Worm (Caenorhabditis elegans) whole organism, L4 larva: ENCODE results near the gene nhr-88.

Experiments used
- D1046.2 ChIP-seq: fragments of 200-800 bp; sonication (Bioruptor generic); IDR thresholded peaks from 2 replicates; pipeline ENCODE4 v1.3.6; 2022; ENCODE audit warnings: missing genetic modification characterization, missing compliant biosample characterization
- F26F4.8 ChIP-seq: fragments of 200-800 bp; sonication (Bioruptor generic); conservative IDR thresholded peaks from 2 replicates; pipeline ENCODE4 v1.3.6; 2022; ENCODE audit warnings: missing genetic modification characterization, missing compliant biosample characterization
- R02D3.7 ChIP-seq: fragments of 150-350 bp; sonication (generic microtip); optimal IDR thresholded peaks from 3 replicates; lab custom pipeline; 2014; ENCODE audit warnings: missing biosample characterization, missing genetic modification characterization
- T26A8.4 ChIP-seq: fragments of 200-800 bp; sonication (Bioruptor generic); IDR thresholded peaks from 2 replicates; pipeline ENCODE4 v1.3.6; 2022; ENCODE audit warnings: missing genetic modification characterization, missing compliant biosample characterization
- Y105C5A.15 ChIP-seq: fragments of 200-800 bp; sonication (Bioruptor generic); IDR thresholded peaks from 2 replicates; pipeline ENCODE4 v1.3.6; 2022; ENCODE audit warnings: missing genetic modification characterization, missing compliant biosample characterization
- Y48G9A.11 ChIP-seq: fragments of 200-800 bp; sonication (Bioruptor generic); IDR thresholded peaks from 2 replicates; pipeline ENCODE4 v1.3.6; 2022; ENCODE audit warnings: missing genetic modification reagents, missing genetic modification characterization, missing compliant biosample characterization
- Y5F2A.4 ChIP-seq: fragments of 200-800 bp; sonication (Bioruptor generic); optimal IDR thresholded peaks from 2 replicates; lab custom pipeline; 2018; ENCODE audit warnings: mild to moderate bottlenecking, missing genetic modification characterization, missing compliant biosample characterization
- Y75B8A.6 ChIP-seq: fragments of 200-800 bp; sonication (Bioruptor generic); IDR thresholded peaks from 2 replicates; pipeline ENCODE4 v1.3.6; 2022; ENCODE audit warnings: missing genetic modification reagents, missing genetic modification characterization, missing compliant biosample characterization
- ZK546.5 ChIP-seq, 2 experiments: sonication (generic microtip); optimal IDR thresholded peaks; 2 replicates each; lab custom pipeline; 2017; ENCODE audit warnings: missing biosample characterization in 2 of 2, missing genetic modification characterization in 2 of 2
- arid-1 ChIP-seq: fragments of 200-800 bp; sonication (Bioruptor generic); conservative IDR thresholded peaks from 2 replicates; pipeline ENCODE4 v1.3.6; 2022; ENCODE audit warnings: missing genetic modification reagents, missing genetic modification characterization, missing compliant biosample characterization
- ceh-28 ChIP-seq: fragments of 150-350 bp; optimal IDR thresholded peaks from 2 replicates; lab custom pipeline; 2014; ENCODE audit warnings: missing biosample characterization, missing genetic modification reagents, missing genetic modification characterization
- ceh-44 ChIP-seq: fragments of 200-800 bp; sonication (Bioruptor generic); IDR thresholded peaks from 2 replicates; pipeline ENCODE4 v1.3.6; 2022; ENCODE audit warnings: missing genetic modification reagents, missing genetic modification characterization, missing compliant biosample characterization
- ceh-82 ChIP-seq: sonication (generic microtip); optimal IDR thresholded peaks from 2 replicates; lab custom pipeline; 2017; ENCODE audit warnings: missing biosample characterization, missing genetic modification characterization
- ces-1 ChIP-seq: fragments of 150-350 bp; sonication (generic microtip); optimal IDR thresholded peaks from 4 replicates; lab custom pipeline; 2014; ENCODE audit warnings: missing biosample characterization, missing genetic modification reagents, missing genetic modification characterization
- cey-2 ChIP-seq: sonication (generic microtip); optimal IDR thresholded peaks from 3 replicates; lab custom pipeline; 2017; ENCODE audit warnings: missing genetic modification characterization, mild to moderate bottlenecking, missing compliant biosample characterization, antibody characterized with exemption, borderline replicate concordance; ENCODE audit not compliant: insufficient read depth
- ctbp-1 ChIP-seq: fragments of 200-800 bp; sonication (Bioruptor generic); IDR thresholded peaks from 2 replicates; pipeline ENCODE4 v1.3.6; 2022; ENCODE audit warnings: missing genetic modification reagents, missing genetic modification characterization, missing compliant biosample characterization
- dmd-9 ChIP-seq: fragments of 200-800 bp; sonication (Bioruptor generic); IDR thresholded peaks from 2 replicates; pipeline ENCODE4 v1.3.6; 2022; ENCODE audit warnings: missing genetic modification reagents, missing genetic modification characterization, missing compliant biosample characterization
- dpl-1 ChIP-seq: fragments of 150-350 bp; optimal IDR thresholded peaks from 2 replicates; lab custom pipeline; 2014; ENCODE audit warnings: missing biosample characterization, missing genetic modification reagents, missing genetic modification characterization
- egl-43 ChIP-seq: fragments of 200-800 bp; sonication (Bioruptor generic); IDR thresholded peaks from 2 replicates; pipeline ENCODE4 v1.3.6; 2022; ENCODE audit warnings: missing genetic modification reagents, missing genetic modification characterization, missing compliant biosample characterization
- fkh-10 ChIP-seq: fragments of 150-350 bp; optimal IDR thresholded peaks from 2 replicates; lab custom pipeline; 2014; ENCODE audit warnings: missing biosample characterization, missing genetic modification reagents, missing genetic modification characterization
- fos-1 ChIP-seq: fragments of 150-350 bp; optimal IDR thresholded peaks from 2 replicates; lab custom pipeline; 2014; ENCODE audit warnings: missing biosample characterization, missing genetic modification characterization
- hlh-30 ChIP-seq: sonication (generic microtip); optimal IDR thresholded peaks from 2 replicates; lab custom pipeline; 2017; ENCODE audit warnings: antibody characterized with exemption, mild to moderate bottlenecking, missing genetic modification characterization, missing compliant biosample characterization; ENCODE audit not compliant: insufficient read depth
- hmg-1.1 ChIP-seq: fragments of 200-800 bp; sonication (Bioruptor generic); IDR thresholded peaks from 2 replicates; pipeline ENCODE4 v1.3.6; 2022; ENCODE audit warnings: missing genetic modification reagents, missing genetic modification characterization, missing compliant biosample characterization
- lin-15B ChIP-seq: fragments of 150-350 bp; sonication (generic microtip); optimal IDR thresholded peaks from 3 replicates; lab custom pipeline; 2014; ENCODE audit warnings: missing biosample characterization, missing genetic modification characterization
- lin-29 ChIP-seq: fragments of 200-800 bp; sonication (Bioruptor generic); IDR thresholded peaks from 2 replicates; pipeline ENCODE4 v1.3.6; 2022; ENCODE audit warnings: missing genetic modification reagents, missing genetic modification characterization, missing compliant biosample characterization
- lin-38 ChIP-seq: fragments of 200-800 bp; sonication (Bioruptor generic); IDR thresholded peaks from 2 replicates; pipeline ENCODE4 v1.3.6; 2022; ENCODE audit warnings: missing genetic modification reagents, missing genetic modification characterization, missing compliant biosample characterization
- lin-39 ChIP-seq: fragments of 150-350 bp; optimal IDR thresholded peaks from 2 replicates; lab custom pipeline; 2014; ENCODE audit warnings: missing biosample characterization, missing genetic modification reagents, missing genetic modification characterization
- lsy-2 ChIP-seq, 2 experiments: fragments of 150-350 bp in 1 of 2; sonication (generic microtip) in 1 of 2; optimal IDR thresholded peaks; 2 replicates each; lab custom pipeline; 2014 to 2017; ENCODE audit warnings: missing biosample characterization in 2 of 2, missing genetic modification characterization in 2 of 2
- madf-5 ChIP-seq, 2 experiments: fragments of 200-800 bp; sonication (Bioruptor generic); IDR thresholded peaks; 2 replicates each; pipeline ENCODE4 v1.3.6; 2022; ENCODE audit warnings: missing compliant biosample characterization in 2 of 2, missing genetic modification characterization in 2 of 2
- madf-9 ChIP-seq: fragments of 200-800 bp; sonication (Bioruptor generic); conservative IDR thresholded peaks from 2 replicates; pipeline ENCODE4 v1.3.6; 2022; ENCODE audit warnings: missing genetic modification reagents, missing genetic modification characterization, missing compliant biosample characterization
- mes-2 ChIP-seq: sonication (generic microtip); optimal IDR thresholded peaks from 2 replicates; lab custom pipeline; 2016; ENCODE audit warnings: missing genotype, mild to moderate bottlenecking, missing genetic modification characterization, missing compliant biosample characterization; ENCODE audit not compliant: poor library complexity, severe bottlenecking
- mxl-2 ChIP-seq: fragments of 200-800 bp; sonication (Bioruptor generic); conservative IDR thresholded peaks from 2 replicates; pipeline ENCODE4 v1.3.6; 2022; ENCODE audit warnings: missing genetic modification reagents, missing genetic modification characterization, missing compliant biosample characterization
- mxl-3 ChIP-seq: fragments of 200-800 bp; sonication (Bioruptor generic); optimal IDR thresholded peaks from 2 replicates; lab custom pipeline; 2018; ENCODE audit warnings: mild to moderate bottlenecking, missing genetic modification characterization, missing compliant biosample characterization
- nhr-111 ChIP-seq: fragments of 200-800 bp; sonication (Bioruptor generic); optimal IDR thresholded peaks from 2 replicates; lab custom pipeline; 2018; ENCODE audit warnings: mild to moderate bottlenecking, missing genetic modification characterization, missing compliant biosample characterization
- nhr-25 ChIP-seq: sonication (generic microtip); optimal IDR thresholded peaks from 2 replicates; lab custom pipeline; 2017; ENCODE audit warnings: missing genetic modification characterization, mild to moderate bottlenecking, missing compliant biosample characterization, antibody characterized with exemption, moderate library complexity, borderline replicate concordance; ENCODE audit not compliant: insufficient read depth
- nhr-28 ChIP-seq: fragments of 150-350 bp; optimal IDR thresholded peaks from 2 replicates; lab custom pipeline; 2014; ENCODE audit warnings: missing biosample characterization, missing genetic modification characterization
- nhr-42 ChIP-seq: fragments of 200-800 bp; sonication (Bioruptor generic); IDR thresholded peaks from 2 replicates; pipeline ENCODE4 v1.3.6; 2022; ENCODE audit warnings: missing genetic modification characterization, missing compliant biosample characterization
- nhr-6 ChIP-seq: fragments of 150-350 bp; optimal IDR thresholded peaks from 2 replicates; lab custom pipeline; 2014; ENCODE audit warnings: missing biosample characterization, missing genetic modification characterization
- nhr-76 ChIP-seq: fragments of 150-350 bp; optimal IDR thresholded peaks from 2 replicates; lab custom pipeline; 2014; ENCODE audit warnings: missing biosample characterization, missing genetic modification characterization
- nhr-77 ChIP-seq: fragments of 150-350 bp; optimal IDR thresholded peaks from 2 replicates; lab custom pipeline; 2014; ENCODE audit warnings: missing biosample characterization, missing genetic modification characterization
- pha-4 ChIP-seq, 2 experiments: fragments of 150-350 bp in 1 of 2; fragments of 200-800 bp in 1 of 2; sonication (Bioruptor generic) in 1 of 2; IDR thresholded peaks in 1 of 2; optimal IDR thresholded peaks in 1 of 2; 2 replicates each; pipeline versions ENCODE4 v1.3.6 to Lab custom; 2014 to 2022; ENCODE audit warnings: missing genetic modification characterization in 2 of 2, missing genetic modification reagents in 2 of 2, missing biosample characterization in 1 of 2, missing compliant biosample characterization in 1 of 2
- php-3 ChIP-seq: fragments of 200-800 bp; sonication (Bioruptor generic); IDR thresholded peaks from 2 replicates; pipeline ENCODE4 v1.3.6; 2022; ENCODE audit warnings: missing genetic modification reagents, missing genetic modification characterization, missing compliant biosample characterization
- saeg-2 ChIP-seq: fragments of 200-800 bp; sonication (Bioruptor generic); IDR thresholded peaks from 2 replicates; pipeline ENCODE4 v1.3.6; 2022; ENCODE audit warnings: missing genetic modification reagents, missing genetic modification characterization, missing compliant biosample characterization
- sdz-12 ChIP-seq: fragments of 200-800 bp; sonication (Bioruptor generic); optimal IDR thresholded peaks from 2 replicates; lab custom pipeline; 2018; ENCODE audit warnings: mild to moderate bottlenecking, missing genetic modification characterization, missing compliant biosample characterization
- skn-1 ChIP-seq: fragments of 150-350 bp; optimal IDR thresholded peaks from 2 replicates; lab custom pipeline; 2014; ENCODE audit warnings: missing biosample characterization, missing genetic modification characterization
- spr-1 ChIP-seq: sonication (generic microtip); optimal IDR thresholded peaks from 2 replicates; lab custom pipeline; 2016; ENCODE audit warnings: mild to moderate bottlenecking, missing genetic modification characterization, missing compliant biosample characterization
- unc-130 ChIP-seq: sonication (generic microtip); optimal IDR thresholded peaks from 2 replicates; lab custom pipeline; 2016; ENCODE audit warnings: missing genetic modification reagents, missing genetic modification characterization, missing compliant biosample characterization
- zfp-2 ChIP-seq: sonication (generic microtip); optimal IDR thresholded peaks from 2 replicates; lab custom pipeline; 2016; ENCODE audit warnings: mild to moderate bottlenecking, missing genetic modification characterization, missing compliant biosample characterization
- zfp-3 ChIP-seq: fragments of 200-800 bp; sonication (Bioruptor generic); conservative IDR thresholded peaks from 2 replicates; pipeline ENCODE4 v1.3.6; 2022; ENCODE audit warnings: missing genetic modification reagents, missing genetic modification characterization, missing compliant biosample characterization
- ztf-11 ChIP-seq: fragments of 150-350 bp; optimal IDR thresholded peaks from 2 replicates; lab custom pipeline; 2014; ENCODE audit warnings: missing biosample characterization, missing genetic modification characterization

The nhr-88 gene

ce11 chrII:2973940-2974402, 2.5 kb upstream of the nhr-88 start (continued):
- TF ChIP-seq lin-38 (peak; percentile 80), nhr-42 (GFP tag; lab: Robert Waterston, UW) (peak; percentile 86; the same call in 1 of the 2 replicates), Y75B8A.6 (GFP tag; lab: Robert Waterston, UW) (peak; percentile 89), pha-4 (GFP tag; IDR thresholded peaks at IDR 0.05; lab: Robert Waterston, UW) (peak; percentile 100), pha-4 (tag; optimal IDR thresholded peaks at IDR 0.05; lab: Kevin White, UChicago) (peak; percentile 2), nhr-76 (peak; percentile 59), ceh-44 (GFP tag; lab: Robert Waterston, UW) (no peak), Y105C5A.15 (GFP tag; lab: Robert Waterston, UW) (no peak), dpl-1 (GFP tag; lab: Kevin White, UChicago) (peak; percentile 58), egl-43 (GFP tag; lab: Robert Waterston, UW) (peak; percentile 96), ceh-28 (tag; lab: Kevin White, UChicago) (no peak), cey-2 (tag; lab: Kevin White, UChicago) (no peak), nhr-77 (peak; percentile 87), spr-1 (tag; lab: Kevin White, UChicago) (no peak), ceh-82 (tag; lab: Kevin White, UChicago) (no peak), saeg-2 (peak; percentile 98), mes-2 (tag; lab: Kevin White, UChicago) (peak; percentile 76), madf-5 (GFP tag; IDR thresholded peaks at IDR 0.05; lab: Robert Waterston, UW) (no peak), Y5F2A.4 (peak; percentile 46), R02D3.7 (tag; lab: Kevin White, UChicago) (no peak), lin-29 (peak; percentile 93), arid-1 (GFP tag; lab: Robert Waterston, UW) (peak; percentile 86), T26A8.4 (GFP tag; lab: Robert Waterston, UW) (peak; percentile 96), nhr-111 (peak; percentile 76), mxl-2 (GFP tag; lab: Robert Waterston, UW) (peak; percentile 85), madf-9 (GFP tag; lab: Robert Waterston, UW) (peak; percentile 94), ZK546.5 (tag; optimal IDR thresholded peaks at IDR 0.05; lab: Kevin White, UChicago) (no peak), nhr-25 (tag; lab: Kevin White, UChicago) (peak; percentile 93), fos-1 (tag; lab: Kevin White, UChicago) (peak; percentile 74), lin-39 (no peak), nhr-28 (tag; lab: Kevin White, UChicago) (peak; percentile 86), zfp-3 (peak; percentile 93), hmg-1.1 (GFP tag; lab: Robert Waterston, UW) (peak; percentile 96), nhr-6 (peak; percentile 90), ces-1 (GFP tag; lab: Kevin White, UChicago) (peak; percentile 35), fkh-10 (GFP tag; lab: Kevin White, UChicago) (peak; percentile 91), sdz-12 (GFP tag; lab: Kevin White, UChicago) (peak; percentile 77), ztf-11 (tag; lab: Kevin White, UChicago) (no peak), F26F4.8 (GFP tag; lab: Robert Waterston, UW) (no peak), php-3 (peak; percentile 94), lin-15B (tag; lab: Kevin White, UChicago) (no peak), mxl-3 (GFP tag; lab: Kevin White, UChicago) (peak; percentile 98), dmd-9 (GFP tag; lab: Robert Waterston, UW) (peak; percentile 85), D1046.2 (GFP tag; lab: Robert Waterston, UW) (peak; percentile 83; the same call in 1 of the 2 replicates), lsy-2 (tag; optimal IDR thresholded peaks at IDR 0.05; lab: Kevin White, UChicago) (peak; percentile 79 to 87), hlh-30 (peak; percentile 97), Y48G9A.11 (GFP tag; lab: Robert Waterston, UW) (no peak), unc-130 (GFP tag; lab: Kevin White, UChicago) (no peak), zfp-2 (no peak), skn-1 (peak; percentile 35), ctbp-1 (GFP tag; lab: Robert Waterston, UW) (peak; percentile 98)
